Worm (Caenorhabditis elegans) whole organism, L2 larva: ENCODE measurements around the gene F58F12.3.

Source experiments
- ama-1 ChIP-seq: fragments of 150-350 bp; optimal IDR thresholded peaks from 2 replicates; lab custom pipeline; 2018; ENCODE audit warnings: inconsistent platforms
- blmp-1 ChIP-seq: sonication (generic microtip); optimal IDR thresholded peaks from 2 replicates; lab custom pipeline; 2017; ENCODE audit warnings: missing genetic modification characterization, mild to moderate bottlenecking, missing compliant biosample characterization, antibody characterized with exemption, moderate library complexity; ENCODE audit not compliant: insufficient read depth
- ceh-82 ChIP-seq: fragments of 150-350 bp; optimal IDR thresholded peaks from 2 replicates; lab custom pipeline; 2014; ENCODE audit warnings: missing biosample characterization, missing genetic modification characterization
- elt-1 ChIP-seq: fragments of 150-350 bp; optimal IDR thresholded peaks from 2 replicates; lab custom pipeline; 2014; ENCODE audit warnings: missing biosample characterization, missing genetic modification characterization
- fos-1 ChIP-seq: fragments of 150-350 bp; optimal IDR thresholded peaks from 2 replicates; lab custom pipeline; 2014; ENCODE audit warnings: missing biosample characterization, missing genetic modification characterization
- mab-5 ChIP-seq: fragments of 150-350 bp; optimal IDR thresholded peaks from 2 replicates; lab custom pipeline; 2014; ENCODE audit warnings: missing biosample characterization, missing genetic modification characterization
- mbf-1 ChIP-seq: sonication (generic microtip); optimal IDR thresholded peaks from 2 replicates; lab custom pipeline; 2017; ENCODE audit warnings: missing biosample characterization, missing genetic modification characterization
- nhr-10 ChIP-seq: sonication (generic microtip); optimal IDR thresholded peaks from 2 replicates; lab custom pipeline; 2017; ENCODE audit warnings: missing biosample characterization, missing genetic modification characterization
- nhr-11 ChIP-seq: fragments of 150-350 bp; optimal IDR thresholded peaks from 2 replicates; lab custom pipeline; 2014; ENCODE audit warnings: missing biosample characterization, missing genetic modification characterization
- nhr-21 ChIP-seq: fragments of 150-350 bp; optimal IDR thresholded peaks from 2 replicates; lab custom pipeline; 2014; ENCODE audit warnings: missing biosample characterization, missing genetic modification characterization
- snpc-4 ChIP-seq: fragments of 150-350 bp; optimal IDR thresholded peaks from 2 replicates; lab custom pipeline; 2014; ENCODE audit warnings: missing biosample characterization, missing genetic modification characterization

DNA sequence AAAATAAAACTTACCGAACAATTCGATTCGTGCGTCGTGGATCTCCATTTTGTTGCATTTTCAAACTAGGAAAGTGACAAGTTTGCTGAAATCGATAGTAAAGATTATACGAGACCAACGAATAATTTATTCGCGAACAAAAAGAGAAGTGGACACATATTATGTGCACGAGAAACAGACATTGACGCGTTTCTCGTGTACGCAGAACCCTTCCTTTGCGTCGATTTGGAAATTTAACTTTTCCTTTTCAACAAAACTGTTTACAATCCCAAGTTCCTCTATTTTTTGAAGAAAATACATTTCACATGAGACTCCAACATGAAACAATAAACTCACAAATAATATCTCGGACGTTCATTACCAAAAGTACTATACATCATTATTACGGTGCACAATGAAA, 30.3 kb downstream of the F58F12.3 start, which contains the start of gene K10B2.4:
- TF ChIP-seq elt-1 (tag; lab: Kevin White, UChicago) (no peak), mab-5 (tag; lab: Kevin White, UChicago) (peak; percentile 40), blmp-1 (no peak), snpc-4 (tag; lab: Kevin White, UChicago) (peak; percentile 46), ceh-82 (tag; lab: Kevin White, UChicago) (no peak), fos-1 (tag; lab: Kevin White, UChicago) (peak; percentile 44), nhr-11 (tag; lab: Kevin White, UChicago) (no peak), ama-1 (lab: Kevin White, UChicago) (no peak), nhr-10 (no peak), nhr-21 (tag; lab: Kevin White, UChicago) (peak; percentile 40), mbf-1 (tag; lab: Kevin White, UChicago) (no peak)
